Worm (Caenorhabditis elegans): Measurements from ENCODE around the gene iff-1.

Gene iff-1

DNA sequence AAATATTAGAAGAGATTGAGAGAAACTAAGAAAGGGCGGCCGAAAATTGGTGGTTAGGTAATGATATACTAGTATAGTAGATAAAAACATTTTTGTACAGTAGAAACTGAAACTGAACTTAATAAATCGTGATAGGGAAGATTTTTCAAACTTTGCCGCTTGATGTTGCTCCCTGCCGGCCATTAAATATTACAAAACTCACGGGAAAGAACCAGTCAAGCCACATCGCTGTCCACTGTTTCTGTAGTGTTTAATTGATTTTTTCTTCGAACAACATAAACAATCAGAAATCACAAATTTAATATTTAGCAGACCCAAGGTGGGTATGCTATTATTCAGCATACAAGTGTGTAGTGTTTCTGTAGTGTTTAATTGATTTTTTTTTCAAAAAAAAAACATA is 4.1 kb upstream of the iff-1 start, which contains the start of gene T05G5.5 (continued):
- TF ChIP-seq ztf-26 (tag; optimal IDR thresholded peaks at IDR 0.05) (no peak), dox-1 (GFP tag; IDR thresholded peaks at IDR 0.05) (no peak), T26A5.8 (tag; optimal IDR thresholded peaks at IDR 0.05) (no peak), rpc-1 (optimal IDR thresholded peaks at IDR 0.05) (no peak), rpc-1 (tag; optimal IDR thresholded peaks at IDR 0.05) (no peak), F37B4.10 (GFP tag; IDR thresholded peaks at IDR 0.05) (no peak), Y67H2A.10 (GFP tag; conservative IDR thresholded peaks at IDR 0.05) (no peak), mes-4 (tag; optimal IDR thresholded peaks at IDR 0.05) (no peak), lin-26 (GFP tag; IDR thresholded peaks at IDR 0.05) (no peak), akir-1 (GFP tag; optimal IDR thresholded peaks at IDR 0.05) (no peak), Y79H2A.3 (GFP tag; conservative IDR thresholded peaks at IDR 0.05) (no peak), efl-1 (GFP tag; optimal IDR thresholded peaks at IDR 0.05) (no peak), madf-6 (GFP tag; IDR thresholded peaks at IDR 0.05) (peak; percentile 28; the same call in 1 of the 2 replicates), gei-17 (GFP tag; optimal IDR thresholded peaks at IDR 0.05) (no peak), nfya-1 (tag; optimal IDR thresholded peaks at IDR 0.05; ENCODE audit: borderline replicate concordance, insufficient read depth) (no peak), ztf-22 (GFP tag; optimal IDR thresholded peaks at IDR 0.05) (no peak), hlh-12 (tag; optimal IDR thresholded peaks at IDR 0.05) (no peak), ztf-25 (GFP tag; IDR thresholded peaks at IDR 0.05) (no peak), attf-3 (GFP tag; conservative IDR thresholded peaks at IDR 0.05) (no peak), tlf-1 (GFP tag; optimal IDR thresholded peaks at IDR 0.05) (no peak), F55B11.4 (tag; optimal IDR thresholded peaks at IDR 0.05; ENCODE audit: borderline replicate concordance, insufficient read depth) (no peak), snpc-4 (GFP tag; optimal IDR thresholded peaks at IDR 0.05) (no peak), snpc-4 (tag; optimal IDR thresholded peaks at IDR 0.05) (no peak), somi-1 (GFP tag; optimal IDR thresholded peaks at IDR 0.05) (no peak), K11D2.4 (GFP tag; IDR thresholded peaks at IDR 0.05) (no peak), sptf-2 (GFP tag; optimal IDR thresholded peaks at IDR 0.05) (no peak), nfya-2 (GFP tag; IDR thresholded peaks at IDR 0.05) (no peak), C06A6.2 (GFP tag; conservative IDR thresholded peaks at IDR 0.05) (no peak), unc-130 (GFP tag; optimal IDR thresholded peaks at IDR 0.05) (no peak), hmg-1.2 (GFP tag; IDR thresholded peaks at IDR 0.05) (no peak), ccch-3 (GFP tag; optimal IDR thresholded peaks at IDR 0.05) (no peak), unc-62 (GFP tag; optimal IDR thresholded peaks at IDR 0.05) (no peak), ets-4 (GFP tag; optimal IDR thresholded peaks at IDR 0.05) (no peak), nhr-179 (tag; optimal IDR thresholded peaks at IDR 0.05) (no peak), nhr-80 (tag; optimal IDR thresholded peaks at IDR 0.05) (peak; percentile 28), lsy-27 (tag; optimal IDR thresholded peaks at IDR 0.05; ENCODE audit: borderline replicate concordance, insufficient read depth) (no peak), ekl-4 (GFP tag; IDR thresholded peaks at IDR 0.05) (0 out of 2 replicates have a peak, but pooled peaks have one; percentile 18), pha-4 (tag; optimal IDR thresholded peaks at IDR 0.05) (no peak), F57A8.1 (GFP tag; optimal IDR thresholded peaks at IDR 0.05) (no peak)

DNA sequence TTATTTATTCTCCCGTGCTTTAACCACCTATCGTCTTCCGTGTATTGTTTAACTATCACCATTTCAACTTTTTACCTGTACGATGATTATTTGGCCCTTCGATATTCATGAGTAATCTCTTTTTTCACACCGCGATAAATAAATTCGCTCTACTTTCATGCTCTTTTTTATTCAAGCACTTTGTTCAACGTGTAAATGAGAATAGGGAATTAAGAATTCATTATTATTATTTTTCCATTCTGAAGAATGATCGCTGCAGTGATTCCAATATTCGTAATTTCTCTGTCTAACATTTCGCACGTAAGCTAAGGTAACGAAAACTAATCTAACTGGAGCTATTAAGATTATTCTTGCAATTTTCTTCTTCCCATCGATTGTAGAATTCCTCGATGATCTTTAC is 1.7 kb upstream of the iff-1 start, which contains the start of gene T05G5.4:
T05G5.4 (plus strand) TSS at position 241 of the 400 bp plus-strand sequence.
- TF ChIP-seq ceh-100 (GFP tag; IDR thresholded peaks at IDR 0.05) (peak; percentile 63), ceh-91 (GFP tag; IDR thresholded peaks at IDR 0.05) (no peak), athp-1 (tag; optimal IDR thresholded peaks at IDR 0.05) (peak; percentile 15), mcd-1 (GFP tag; IDR thresholded peaks at IDR 0.05) (peak; percentile 43; the same call in 1 of the 2 replicates), ztf-18 (tag; optimal IDR thresholded peaks at IDR 0.05) (no peak), lir-1 (GFP tag; conservative IDR thresholded peaks at IDR 0.05) (no peak), mel-28 (tag; optimal IDR thresholded peaks at IDR 0.05; ENCODE audit: borderline replicate concordance) (no peak), madf-10 (tag; optimal IDR thresholded peaks at IDR 0.05) (no peak), ceh-79 (tag; optimal IDR thresholded peaks at IDR 0.05) (peak; percentile 4), B0035.1 (tag; optimal IDR thresholded peaks at IDR 0.05) (no peak), C06A6.2 (GFP tag; conservative IDR thresholded peaks at IDR 0.05) (no peak), cebp-2 (GFP tag; IDR thresholded peaks at IDR 0.05) (no peak), ets-4 (GFP tag; optimal IDR thresholded peaks at IDR 0.05) (no peak), zim-3 (tag; optimal IDR thresholded peaks at IDR 0.05) (no peak), egrh-3 (GFP tag; IDR thresholded peaks at IDR 0.05) (no peak), nfya-2 (GFP tag; IDR thresholded peaks at IDR 0.05) (no peak)

Measured in whole organism, young adult.